Fruit fly (Drosophila melanogaster): ENCODE results near the gene ssp7.

- TF ChIP-seq Clk (GFP tag; optimal IDR thresholded peaks at IDR 0.05) = no peak
- TF ChIP-seq CG1620 (GFP tag; optimal IDR thresholded peaks at IDR 0.05) = no peak
Measured at dm6 chrX:11108845-11109450, 31.1 kb downstream of the ssp7 start.

Data from whole organism, adult.